Worm (Caenorhabditis elegans) whole organism, L4 larva: ENCODE data around the gene tag-329.
A peak's percentile ranks its signal among the peaks of the same experiment; 100 is the strongest.

Experiments
- D1046.2 ChIP-seq: fragments of 200-800 bp; sonication (Bioruptor generic); IDR thresholded peaks from 2 replicates; pipeline ENCODE4 v1.3.6; 2022; ENCODE audit warnings: missing genetic modification characterization, missing compliant biosample characterization
- F44E2.7 ChIP-seq: fragments of 200-800 bp; sonication (Bioruptor generic); IDR thresholded peaks from 2 replicates; pipeline ENCODE4 v2.1.2; 2022; ENCODE audit warnings: missing genetic modification characterization, missing compliant biosample characterization
- F49E8.2 ChIP-seq: sonication (generic microtip); optimal IDR thresholded peaks from 2 replicates; lab custom pipeline; 2016; ENCODE audit warnings: missing compliant biosample characterization, mild to moderate bottlenecking, missing genetic modification characterization, borderline replicate concordance
- R02D3.7 ChIP-seq: fragments of 150-350 bp; sonication (generic microtip); optimal IDR thresholded peaks from 3 replicates; lab custom pipeline; 2014; ENCODE audit warnings: missing biosample characterization, missing genetic modification characterization
- Y75B8A.6 ChIP-seq: fragments of 200-800 bp; sonication (Bioruptor generic); IDR thresholded peaks from 2 replicates; pipeline ENCODE4 v1.3.6; 2022; ENCODE audit warnings: missing genetic modification reagents, missing genetic modification characterization, missing compliant biosample characterization
- ZK337.2 ChIP-seq: fragments of 200-800 bp; sonication (Bioruptor generic); IDR thresholded peaks from 2 replicates; pipeline ENCODE4 v1.3.6; 2022; ENCODE audit warnings: missing genetic modification reagents, missing genetic modification characterization, missing compliant biosample characterization
- aha-1 ChIP-seq: fragments of 150-350 bp; peaks from one replicate; lab custom pipeline; 2014; ENCODE audit warnings: missing biosample characterization, missing genetic modification characterization
- attf-4 ChIP-seq: sonication (generic microtip); optimal IDR thresholded peaks from 3 replicates; lab custom pipeline; 2017; ENCODE audit warnings: missing biosample characterization, missing genetic modification characterization
- ceh-28 ChIP-seq: fragments of 150-350 bp; optimal IDR thresholded peaks from 2 replicates; lab custom pipeline; 2014; ENCODE audit warnings: missing biosample characterization, missing genetic modification reagents, missing genetic modification characterization
- daf-16 ChIP-seq, 3 experiments: sonication (generic microtip); optimal IDR thresholded peaks; 2 replicates each; lab custom pipeline; 2016 to 2017; ENCODE audit warnings: missing genetic modification characterization in 3 of 3, missing genetic modification reagents in 3 of 3, mild to moderate bottlenecking in 2 of 3, missing compliant biosample characterization in 2 of 3, missing biosample characterization in 1 of 3, moderate library complexity in 1 of 3
- dmd-6 ChIP-seq: fragments of 200-800 bp; sonication (Bioruptor generic); IDR thresholded peaks from 2 replicates; pipeline ENCODE4 v1.3.6; 2022; ENCODE audit warnings: missing genetic modification reagents, missing genetic modification characterization, missing compliant biosample characterization
- dmd-9 ChIP-seq: fragments of 200-800 bp; sonication (Bioruptor generic); IDR thresholded peaks from 2 replicates; pipeline ENCODE4 v1.3.6; 2022; ENCODE audit warnings: missing genetic modification reagents, missing genetic modification characterization, missing compliant biosample characterization
- dve-1 ChIP-seq: sonication (generic microtip); optimal IDR thresholded peaks from 2 replicates; lab custom pipeline; 2017; ENCODE audit warnings: antibody characterized with exemption, mild to moderate bottlenecking, missing genetic modification characterization, missing compliant biosample characterization; ENCODE audit not compliant: insufficient read depth
- egl-27 ChIP-seq: sonication (generic microtip); optimal IDR thresholded peaks from 3 replicates; lab custom pipeline; 2017; ENCODE audit warnings: missing biosample characterization, missing genetic modification reagents, missing genetic modification characterization
- fos-1 ChIP-seq: fragments of 150-350 bp; optimal IDR thresholded peaks from 2 replicates; lab custom pipeline; 2014; ENCODE audit warnings: missing biosample characterization, missing genetic modification characterization
- hlh-11 ChIP-seq: fragments of 200-800 bp; sonication (Bioruptor generic); optimal IDR thresholded peaks from 2 replicates; lab custom pipeline; 2018; ENCODE audit warnings: mild to moderate bottlenecking, missing genetic modification characterization, missing compliant biosample characterization
- hmg-1.1 ChIP-seq: fragments of 200-800 bp; sonication (Bioruptor generic); IDR thresholded peaks from 2 replicates; pipeline ENCODE4 v1.3.6; 2022; ENCODE audit warnings: missing genetic modification reagents, missing genetic modification characterization, missing compliant biosample characterization
- jun-1 ChIP-seq: fragments of 150-350 bp; optimal IDR thresholded peaks from 2 replicates; lab custom pipeline; 2014; ENCODE audit warnings: missing biosample characterization, missing genetic modification reagents, missing genetic modification characterization
- lin-1 ChIP-seq: fragments of 200-800 bp; sonication (Bioruptor generic); IDR thresholded peaks from 2 replicates; pipeline ENCODE4 v1.3.6; 2022; ENCODE audit warnings: missing genetic modification reagents, missing genetic modification characterization, missing compliant biosample characterization
- lin-13 ChIP-seq: fragments of 150-350 bp; optimal IDR thresholded peaks from 2 replicates; lab custom pipeline; 2014; ENCODE audit warnings: missing biosample characterization, missing genetic modification reagents, missing genetic modification characterization
- lin-38 ChIP-seq: fragments of 200-800 bp; sonication (Bioruptor generic); IDR thresholded peaks from 2 replicates; pipeline ENCODE4 v1.3.6; 2022; ENCODE audit warnings: missing genetic modification reagents, missing genetic modification characterization, missing compliant biosample characterization
- lir-3 ChIP-seq: sonication (generic microtip); optimal IDR thresholded peaks from 2 replicates; lab custom pipeline; 2016; ENCODE audit warnings: mild to moderate bottlenecking, missing genetic modification characterization, missing compliant biosample characterization
- madf-5 ChIP-seq, 2 experiments: fragments of 200-800 bp; sonication (Bioruptor generic); IDR thresholded peaks; 2 replicates each; pipeline ENCODE4 v1.3.6; 2022; ENCODE audit warnings: missing compliant biosample characterization in 2 of 2, missing genetic modification characterization in 2 of 2
- madf-9 ChIP-seq: fragments of 200-800 bp; sonication (Bioruptor generic); conservative IDR thresholded peaks from 2 replicates; pipeline ENCODE4 v1.3.6; 2022; ENCODE audit warnings: missing genetic modification reagents, missing genetic modification characterization, missing compliant biosample characterization
- mdl-1 ChIP-seq, 2 experiments: fragments of 150-350 bp in 1 of 2; sonication (generic microtip) in 1 of 2; optimal IDR thresholded peaks; 2 replicates each; lab custom pipeline; 2014 to 2017; ENCODE audit warnings: missing biosample characterization in 2 of 2, missing genetic modification characterization in 2 of 2
- mxl-2 ChIP-seq: fragments of 200-800 bp; sonication (Bioruptor generic); conservative IDR thresholded peaks from 2 replicates; pipeline ENCODE4 v1.3.6; 2022; ENCODE audit warnings: missing genetic modification reagents, missing genetic modification characterization, missing compliant biosample characterization
- mxl-3 ChIP-seq: fragments of 200-800 bp; sonication (Bioruptor generic); optimal IDR thresholded peaks from 2 replicates; lab custom pipeline; 2018; ENCODE audit warnings: mild to moderate bottlenecking, missing genetic modification characterization, missing compliant biosample characterization
- nhr-102 ChIP-seq: sonication (generic microtip); optimal IDR thresholded peaks from 2 replicates; lab custom pipeline; 2016; ENCODE audit warnings: mild to moderate bottlenecking, missing genetic modification characterization, moderate library complexity, missing compliant biosample characterization
- nhr-11 ChIP-seq: fragments of 150-350 bp; optimal IDR thresholded peaks from 2 replicates; lab custom pipeline; 2014; ENCODE audit warnings: missing biosample characterization, missing genetic modification characterization
- nhr-237 ChIP-seq: sonication (generic microtip); optimal IDR thresholded peaks from 2 replicates; lab custom pipeline; 2017; ENCODE audit warnings: missing biosample characterization, missing genetic modification characterization
- nhr-25 ChIP-seq: sonication (generic microtip); optimal IDR thresholded peaks from 2 replicates; lab custom pipeline; 2017; ENCODE audit warnings: missing genetic modification characterization, mild to moderate bottlenecking, missing compliant biosample characterization, antibody characterized with exemption, moderate library complexity, borderline replicate concordance; ENCODE audit not compliant: insufficient read depth
- nhr-28 ChIP-seq: fragments of 150-350 bp; optimal IDR thresholded peaks from 2 replicates; lab custom pipeline; 2014; ENCODE audit warnings: missing biosample characterization, missing genetic modification characterization
- nhr-41 ChIP-seq: fragments of 200-800 bp; sonication (Bioruptor generic); IDR thresholded peaks from 2 replicates; pipeline ENCODE4 v1.3.6; 2022; ENCODE audit warnings: missing genetic modification reagents, missing genetic modification characterization, missing compliant biosample characterization
- nhr-42 ChIP-seq: fragments of 200-800 bp; sonication (Bioruptor generic); IDR thresholded peaks from 2 replicates; pipeline ENCODE4 v1.3.6; 2022; ENCODE audit warnings: missing genetic modification characterization, missing compliant biosample characterization
- nhr-6 ChIP-seq: fragments of 150-350 bp; optimal IDR thresholded peaks from 2 replicates; lab custom pipeline; 2014; ENCODE audit warnings: missing biosample characterization, missing genetic modification characterization
- pqm-1 ChIP-seq: sonication (generic microtip); optimal IDR thresholded peaks from 2 replicates; lab custom pipeline; 2017; ENCODE audit warnings: missing biosample characterization, missing genetic modification characterization
- rbr-2 ChIP-seq: sonication (generic microtip); optimal IDR thresholded peaks from 2 replicates; lab custom pipeline; 2016; ENCODE audit warnings: missing genotype, missing genetic modification characterization, missing compliant biosample characterization
- sdz-12 ChIP-seq: fragments of 200-800 bp; sonication (Bioruptor generic); optimal IDR thresholded peaks from 2 replicates; lab custom pipeline; 2018; ENCODE audit warnings: mild to moderate bottlenecking, missing genetic modification characterization, missing compliant biosample characterization
- spr-3 ChIP-seq: fragments of 200-800 bp; sonication (Bioruptor generic); optimal IDR thresholded peaks from 2 replicates; lab custom pipeline; 2018; ENCODE audit warnings: mild to moderate bottlenecking, missing genetic modification characterization, missing compliant biosample characterization
- tra-1 ChIP-seq: fragments of 200-800 bp; sonication (Bioruptor generic); IDR thresholded peaks from 2 replicates; pipeline ENCODE4 v1.3.6; 2022; ENCODE audit warnings: missing genetic modification reagents, missing genetic modification characterization, missing compliant biosample characterization
- unc-62 ChIP-seq, 3 experiments: fragments of 150-350 bp in 1 of 3; sonication (generic microtip); optimal IDR thresholded peaks in 2 of 3; peaks in 1 of 3; 1 replicate in 1 of 3; 2 replicates in 2 of 3; lab custom pipeline; 2014 to 2017; ENCODE audit warnings: missing biosample characterization in 3 of 3, missing genetic modification characterization in 3 of 3, missing genetic modification reagents in 3 of 3, missing genotype in 1 of 3
- zip-2 ChIP-seq: fragments of 150-350 bp; optimal IDR thresholded peaks from 2 replicates; lab custom pipeline; 2014; ENCODE audit warnings: missing biosample characterization, missing genetic modification characterization
- ztf-11 ChIP-seq: fragments of 150-350 bp; optimal IDR thresholded peaks from 2 replicates; lab custom pipeline; 2014; ENCODE audit warnings: missing biosample characterization, missing genetic modification characterization

Gene tag-329

ce11 chrV:9506931-9507330, 27.8 kb upstream of the tag-329 start (continued):
- no peak for TF ChIP-seq sdz-12
- TF ChIP-seq hmg-1.1 (GFP tag; lab: Robert Waterston, UW) = no peak
- peak in 1 of 2 experiments; percentile 37 for TF ChIP-seq mdl-1 (tag; optimal IDR thresholded peaks at IDR 0.05; lab: Kevin White, UChicago)
- peak; percentile 68 for TF ChIP-seq dve-1 (tag; lab: Kevin White, UChicago)
- no peak for TF ChIP-seq Y75B8A.6 (GFP tag; lab: Robert Waterston, UW)
- no peak for TF ChIP-seq jun-1 (tag; lab: Kevin White, UChicago)
- TF ChIP-seq daf-16 (GFP tag; optimal IDR thresholded peaks at IDR 0.05; lab: Kevin White, UChicago) = no peak
- TF ChIP-seq daf-16 (tag; optimal IDR thresholded peaks at IDR 0.05; lab: Kevin White, UChicago) = peak; percentile 25
- TF ChIP-seq zip-2 (tag; lab: Kevin White, UChicago) = no peak
- no peak for TF ChIP-seq nhr-42 (GFP tag; lab: Robert Waterston, UW)
- TF ChIP-seq nhr-6 = no peak
- peak; percentile 83 for TF ChIP-seq mxl-3
- no peak for TF ChIP-seq madf-9
- peak; percentile 79 for TF ChIP-seq nhr-28
- TF ChIP-seq rbr-2 (tag; lab: Kevin White, UChicago) = no peak
- peak; percentile 94 for TF ChIP-seq dmd-6
- TF ChIP-seq nhr-102 (tag; lab: Kevin White, UChicago) = no peak

- TF ChIP-seq hlh-11 (tag; lab: Kevin White, UChicago) (peak; percentile 16), nhr-11 (tag; lab: Kevin White, UChicago) (no peak), daf-16 (GFP tag; optimal IDR thresholded peaks at IDR 0.05; lab: Kevin White, UChicago) (no peak), daf-16 (tag; optimal IDR thresholded peaks at IDR 0.05; lab: Kevin White, UChicago) (peak; percentile 56), aha-1 (tag; lab: Kevin White, UChicago) (peak; percentile 74), madf-9 (no peak), dmd-6 (peak; percentile 34; the same call in 1 of the 2 replicates), nhr-28 (peak; percentile 50), pqm-1 (tag; lab: Kevin White, UChicago) (peak; percentile 23), ceh-28 (tag; lab: Kevin White, UChicago) (no peak), ztf-11 (tag; lab: Kevin White, UChicago) (no peak), dve-1 (tag; lab: Kevin White, UChicago) (peak; percentile 26), F49E8.2 (no peak)
- TF ChIP-seq, all 104 proteins: peak for 7
These were observed 27.0 kb upstream of the tag-329 start, which contains the start of gene acs-14 for ce11 chrV:9507742-9508141. acs-14 (plus strand) TSS chrV:9508132.

DNA sequence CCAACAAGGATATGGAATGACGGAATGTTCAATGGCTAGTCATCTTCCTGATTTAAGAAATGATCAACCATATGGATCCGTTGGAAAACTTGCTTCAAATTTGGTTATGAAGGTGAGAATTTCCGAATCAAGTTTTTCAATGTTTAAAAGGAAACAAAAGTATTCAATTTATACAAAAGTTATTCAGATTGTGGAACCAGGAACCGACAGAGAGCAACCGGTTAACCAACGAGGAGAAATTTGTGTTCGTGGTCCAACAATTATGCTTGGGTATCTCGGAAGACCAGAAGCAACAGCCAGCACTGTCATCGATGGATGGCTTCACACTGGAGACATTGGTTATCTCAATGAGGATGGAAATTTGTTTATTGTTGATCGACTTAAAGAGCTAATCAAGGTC, 25.1 kb upstream of the tag-329 start:
- no peak for TF ChIP-seq lin-38 (GFP tag; lab: Robert Waterston, UW)
- TF ChIP-seq aha-1 (tag; lab: Kevin White, UChicago) = peak; percentile 97
- TF ChIP-seq lin-13 (GFP tag; lab: Kevin White, UChicago) = no peak
- peak in 1 of 2 experiments; percentile 32 for TF ChIP-seq unc-62 (GFP tag; optimal IDR thresholded peaks at IDR 0.05 in 1 of 2; lab: Kevin White, UChicago)
- no peak for TF ChIP-seq unc-62 (tag; optimal IDR thresholded peaks at IDR 0.05; lab: Kevin White, UChicago)

DNA sequence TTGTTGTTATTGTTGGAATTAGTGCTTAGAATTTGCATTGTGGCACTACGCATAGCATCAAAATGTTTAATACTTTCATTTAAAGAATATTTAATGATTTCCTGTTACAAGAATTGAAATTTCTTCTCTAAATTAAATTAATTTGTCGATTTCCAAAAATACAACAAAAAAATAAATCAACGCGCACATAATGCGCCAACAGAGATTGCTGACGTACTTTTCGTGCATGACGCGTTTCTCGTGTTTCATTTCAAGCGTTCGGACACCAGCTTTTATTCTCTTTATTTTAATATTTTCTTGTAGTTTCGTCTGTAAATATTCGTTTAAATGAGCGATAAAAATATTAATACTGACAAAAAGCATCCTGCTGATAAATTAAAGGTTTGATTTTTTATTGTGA, 21.1 kb upstream of the tag-329 start, which contains the start of gene eif-2Bdelta:
eif-2Bdelta (plus strand) TSS at position 235 of the 400 bp plus-strand sequence.
- TF ChIP-seq lin-13 (GFP tag; lab: Kevin White, UChicago) (no peak), nhr-6 (no peak), spr-3 (GFP tag; lab: Kevin White, UChicago) (no peak), R02D3.7 (no peak), attf-4 (tag; lab: Kevin White, UChicago) (no peak), dve-1 (tag; lab: Kevin White, UChicago) (peak; percentile 47), tra-1 (GFP tag; lab: Robert Waterston, UW) (no peak), ZK337.2 (GFP tag; lab: Robert Waterston, UW) (no peak), egl-27 (no peak), mdl-1 (tag; optimal IDR thresholded peaks at IDR 0.05; lab: Kevin White, UChicago) (no peak), D1046.2 (no peak), nhr-25 (no peak), ceh-28 (tag; lab: Kevin White, UChicago) (no peak), F44E2.7 (GFP tag; lab: Robert Waterston, UW) (no peak), ztf-11 (tag; lab: Kevin White, UChicago) (no peak), dmd-9 (no peak), nhr-237 (no peak), lin-1 (no peak), hmg-1.1 (GFP tag; lab: Robert Waterston, UW) (no peak), lir-3 (tag; lab: Kevin White, UChicago) (no peak), rbr-2 (tag; lab: Kevin White, UChicago) (peak; percentile 45), zip-2 (tag; lab: Kevin White, UChicago) (no peak), fos-1 (tag; lab: Kevin White, UChicago) (no peak), mxl-2 (no peak), madf-5 (GFP tag; IDR thresholded peaks at IDR 0.05; lab: Robert Waterston, UW) (no peak), nhr-41 (no peak), dmd-6 (peak; percentile 38; the same call in 1 of the 2 replicates)
